Worm (Caenorhabditis elegans): ENCODE measurements around the gene pmt-1.

The pmt-1 gene

ce11 chrII:5292226-5292752, 10.0 kb upstream of the pmt-1 start, which contains the start of gene ZK622.4:
Gene ZK622.4 (plus strand): TSS chrII:5292702.
- peak; percentile 34 for TF ChIP-seq dsc-1 (tag; optimal IDR thresholded peaks at IDR 0.05)
- peak; percentile 71 for TF ChIP-seq nhr-47 (tag; optimal IDR thresholded peaks at IDR 0.05)
- peak; percentile 49 to 76 for TF ChIP-seq lsy-2 (tag; optimal IDR thresholded peaks at IDR 0.05)
- peak; percentile 33 for TF ChIP-seq nhr-19 (GFP tag; conservative IDR thresholded peaks at IDR 0.05)
- TF ChIP-seq skn-1 (tag; optimal IDR thresholded peaks at IDR 0.05) = peak; percentile 25
- no peak for TF ChIP-seq sptf-1 (tag; optimal IDR thresholded peaks at IDR 0.05)
- TF ChIP-seq pax-3 (tag; optimal IDR thresholded peaks at IDR 0.05) = no peak
- peak; percentile 30 for TF ChIP-seq tbx-2 (tag; optimal IDR thresholded peaks at IDR 0.05)
- TF ChIP-seq ztf-4 (tag; optimal IDR thresholded peaks at IDR 0.05) = no peak
- no peak for TF ChIP-seq nhr-76 (tag; optimal IDR thresholded peaks at IDR 0.05)
- TF ChIP-seq efl-1 (optimal IDR thresholded peaks at IDR 0.05) = peak; percentile 27 to 49
- peak; percentile 36 to 85 for TF ChIP-seq efl-1 (GFP tag; optimal IDR thresholded peaks at IDR 0.05 in 1 of 2)
- TF ChIP-seq ceh-82 (tag; optimal IDR thresholded peaks at IDR 0.05) = peak in 1 of 3 experiments; percentile 39
- peak; percentile 37 for TF ChIP-seq elt-2 (tag; optimal IDR thresholded peaks at IDR 0.05)
- TF ChIP-seq irx-1 (tag; optimal IDR thresholded peaks at IDR 0.05) = peak; percentile 43
- peak; percentile 54 for TF ChIP-seq mep-1 (tag; optimal IDR thresholded peaks at IDR 0.05)
- TF ChIP-seq ama-1 (optimal IDR thresholded peaks at IDR 0.05) = no peak
- peak; percentile 80 for TF ChIP-seq snu-23 (GFP tag; optimal IDR thresholded peaks at IDR 0.05)
- peak; percentile 62 for TF ChIP-seq lin-14 (GFP tag; optimal IDR thresholded peaks at IDR 0.05)
- TF ChIP-seq ces-1 (GFP tag; optimal IDR thresholded peaks at IDR 0.05) = no peak
- TF ChIP-seq nhr-20 (tag; optimal IDR thresholded peaks at IDR 0.05) = peak; percentile 46
- peak in 1 of 6 experiments; percentile 56 for TF ChIP-seq elt-3 (tag; optimal IDR thresholded peaks at IDR 0.05)
- TF ChIP-seq nhr-71 (tag; optimal IDR thresholded peaks at IDR 0.05) = peak; percentile 67
- TF ChIP-seq fkh-8 (tag; optimal IDR thresholded peaks at IDR 0.05) = peak; percentile 40
- no peak for TF ChIP-seq egl-27 (tag; optimal IDR thresholded peaks at IDR 0.05)
- no peak for TF ChIP-seq alr-1 (tag; optimal IDR thresholded peaks at IDR 0.05; ENCODE audit: borderline replicate concordance)
- TF ChIP-seq mdl-1 (tag; optimal IDR thresholded peaks at IDR 0.05) = peak in 1 of 2 experiments; percentile 47
- TF ChIP-seq lin-35 (GFP tag; optimal IDR thresholded peaks at IDR 0.05) = peak; percentile 48 to 62
- TF ChIP-seq swsn-7 (tag; optimal IDR thresholded peaks at IDR 0.05) = peak; percentile 55
- peak; percentile 3 for TF ChIP-seq F16B12.6 (tag; optimal IDR thresholded peaks at IDR 0.05)
- TF ChIP-seq fos-1 (tag; optimal IDR thresholded peaks at IDR 0.05) = peak; percentile 29
- peak; percentile 15 for TF ChIP-seq nhr-90 (tag; optimal IDR thresholded peaks at IDR 0.05; ENCODE audit: poor library complexity)
- TF ChIP-seq lir-3 (tag; optimal IDR thresholded peaks at IDR 0.05; ENCODE audit: poor library complexity) = peak; percentile 28
- peak; percentile 35 for TF ChIP-seq xbp-1 (tag; optimal IDR thresholded peaks at IDR 0.05)
- peak; percentile 48 for TF ChIP-seq rnt-1 (tag; optimal IDR thresholded peaks at IDR 0.05)
- peak; percentile 15 to 47 (median 20) for TF ChIP-seq dpl-1 (GFP tag; optimal IDR thresholded peaks at IDR 0.05)
- TF ChIP-seq egl-13 (tag; optimal IDR thresholded peaks at IDR 0.05) = peak; percentile 9
- TF ChIP-seq ets-5 (GFP tag; IDR thresholded peaks at IDR 0.05) = no peak
- no peak for TF ChIP-seq unc-98 (GFP tag; IDR thresholded peaks at IDR 0.05)
- TF ChIP-seq blmp-1 (tag; optimal IDR thresholded peaks at IDR 0.05) = peak; percentile 36
- TF ChIP-seq nhr-77 (tag; optimal IDR thresholded peaks at IDR 0.05) = peak; percentile 26
- peak; percentile 33 for TF ChIP-seq snpc-4 (tag; optimal IDR thresholded peaks at IDR 0.05)
- peak; percentile 71 for TF ChIP-seq C16A3.4 (tag; optimal IDR thresholded peaks at IDR 0.05)
- TF ChIP-seq Y116A8C.19 (tag; optimal IDR thresholded peaks at IDR 0.05; ENCODE audit: borderline replicate concordance) = no peak
- TF ChIP-seq jun-1 (tag; optimal IDR thresholded peaks at IDR 0.05) = peak; percentile 22
- TF ChIP-seq ceh-63 (GFP tag; optimal IDR thresholded peaks at IDR 0.05) = no peak

Measured in whole organism, L1 larva.